Fruit fly (Drosophila melanogaster) whole organism, embryonic: ENCODE data around the gene CG7294.
A peak's percentile ranks its signal among the peaks of the same experiment; 100 is the strongest.

Experiments
- B-H1 ChIP-seq: fragments of 200-800 bp; sonication (Bioruptor generic); IDR thresholded peaks from 3 replicates; pipeline ENCODE4 v1.3.6; 2022; ENCODE audit warnings: missing biosample characterization, missing genetic modification characterization
- Bgb ChIP-seq: fragments of 200-800 bp; sonication (Bioruptor generic); IDR thresholded peaks from 2 replicates; pipeline ENCODE4 v1.3.6; 2022; ENCODE audit warnings: missing biosample characterization, missing genetic modification characterization; ENCODE audit not compliant: partially characterized antibody
- C15 ChIP-seq: fragments of 200-800 bp; sonication (Bioruptor generic); IDR thresholded peaks from 3 replicates; pipeline ENCODE4 v1.3.6; 2022; ENCODE audit warnings: missing biosample characterization, missing genetic modification characterization
- CG11723 ChIP-seq: fragments of 200-800 bp; sonication (Bioruptor generic); optimal IDR thresholded peaks from 2 replicates; lab custom pipeline; 2017; ENCODE audit warnings: missing biosample characterization, mild to moderate bottlenecking, missing genetic modification characterization
- CG12659 ChIP-seq: fragments of 200-800 bp; sonication (Bioruptor generic); optimal IDR thresholded peaks from 3 replicates; lab custom pipeline; 2017; ENCODE audit warnings: mild to moderate bottlenecking, missing biosample characterization, missing genetic modification reagents, missing genetic modification characterization
- CG13287 ChIP-seq: fragments of 200-800 bp; sonication (Bioruptor generic); IDR thresholded peaks from 2 replicates; pipeline ENCODE4 v1.3.6; 2022; ENCODE audit warnings: missing biosample characterization, missing genetic modification characterization; ENCODE audit not compliant: partially characterized antibody
- CG14710 ChIP-seq: fragments of 200-800 bp; sonication (Bioruptor generic); optimal IDR thresholded peaks from 3 replicates; lab custom pipeline; 2019; ENCODE audit warnings: missing biosample characterization, mild to moderate bottlenecking, missing genetic modification characterization, moderate library complexity
- CG15073 ChIP-seq: fragments of 200-800 bp; sonication (Bioruptor generic); optimal IDR thresholded peaks from 2 replicates; lab custom pipeline; 2016; ENCODE audit warnings: missing biosample characterization, missing genetic modification characterization
- CG16813 ChIP-seq: fragments of 200-800 bp; sonication (Bioruptor generic); IDR thresholded peaks from 3 replicates; pipeline ENCODE4 v1.3.6; 2022; ENCODE audit warnings: missing biosample characterization, missing genetic modification characterization; ENCODE audit not compliant: partially characterized antibody
- CG2116 ChIP-seq: fragments of 200-800 bp; sonication (Bioruptor generic); optimal IDR thresholded peaks from 3 replicates; lab custom pipeline; 2018; ENCODE audit warnings: missing biosample characterization, mild to moderate bottlenecking, missing genetic modification characterization
- CG30020 ChIP-seq: fragments of 200-800 bp; optimal IDR thresholded peaks from 2 replicates; lab custom pipeline; 2019; ENCODE audit warnings: missing biosample characterization, mild to moderate bottlenecking, missing genetic modification characterization, moderate library complexity
- CG3407 ChIP-seq: fragments of 200-800 bp; sonication (Bioruptor generic); optimal IDR thresholded peaks from 2 replicates; lab custom pipeline; 2018; ENCODE audit warnings: missing biosample characterization, mild to moderate bottlenecking, missing genetic modification characterization
- CG4424 ChIP-seq: fragments of 200-800 bp; sonication (Bioruptor generic); optimal IDR thresholded peaks from 3 replicates; lab custom pipeline; 2016; ENCODE audit warnings: missing biosample characterization, missing genetic modification characterization
- CG7271 ChIP-seq: fragments of 200-800 bp; sonication (Bioruptor generic); optimal IDR thresholded peaks from 2 replicates; lab custom pipeline; 2018; ENCODE audit warnings: missing biosample characterization, mild to moderate bottlenecking, missing genetic modification characterization, moderate library complexity
- Dll ChIP-seq: fragments of 200-800 bp; sonication (Bioruptor generic); IDR thresholded peaks from 4 replicates; pipeline ENCODE4 v1.3.6; 2022; ENCODE audit warnings: missing biosample characterization, missing genetic modification characterization; ENCODE audit not compliant: partially characterized antibody
- E2f2 ChIP-seq: fragments of 200-800 bp; sonication (Bioruptor generic); IDR thresholded peaks from 2 replicates; pipeline ENCODE4 v1.3.6; 2022; ENCODE audit warnings: missing biosample characterization, missing genetic modification characterization
- ERR ChIP-seq: fragments of 200-800 bp; sonication (Bioruptor generic); optimal IDR thresholded peaks from 2 replicates; lab custom pipeline; 2016; ENCODE audit warnings: missing biosample characterization, missing genetic modification characterization
- Ets97D ChIP-seq: fragments of 200-800 bp; sonication (Bioruptor generic); optimal IDR thresholded peaks from 3 replicates; lab custom pipeline; 2016; ENCODE audit warnings: missing biosample characterization, missing genetic modification characterization
- H2.0 ChIP-seq: fragments of 200-800 bp; sonication (Bioruptor generic); IDR thresholded peaks from 2 replicates; pipeline ENCODE4 v1.3.6; 2022; ENCODE audit warnings: missing biosample characterization, missing genetic modification characterization
- HLH4C ChIP-seq: fragments of 200-800 bp; sonication (Bioruptor generic); IDR thresholded peaks from 3 replicates; pipeline ENCODE4 v1.3.6; 2022; ENCODE audit warnings: missing biosample characterization, missing genetic modification characterization; ENCODE audit not compliant: partially characterized antibody
- HLHmδ ChIP-seq: fragments of 200-800 bp; sonication (Bioruptor generic); optimal IDR thresholded peaks from 2 replicates; lab custom pipeline; 2018; ENCODE audit warnings: missing biosample characterization, mild to moderate bottlenecking, missing genetic modification characterization, moderate library complexity
- Hr78 ChIP-seq, 2 experiments: fragments of 200-800 bp in 1 of 2; fragments of >200 bp in 1 of 2; sonication (Bioruptor generic) in 1 of 2; optimal IDR thresholded peaks; 2 replicates each; lab custom pipeline; 2017 to 2019; ENCODE audit warnings: missing biosample characterization in 2 of 2, missing genetic modification characterization in 2 of 2, mild to moderate bottlenecking in 1 of 2, moderate library complexity in 1 of 2
- Hsf ChIP-seq: fragments of 200-800 bp; sonication (Bioruptor generic); optimal IDR thresholded peaks from 3 replicates; lab custom pipeline; 2016; ENCODE audit warnings: missing biosample characterization, missing genetic modification characterization
- MBD-R2 ChIP-seq: fragments of 200-800 bp; sonication (Bioruptor generic); IDR thresholded peaks from 2 replicates; pipeline ENCODE4 v1.3.6; 2022; ENCODE audit warnings: missing biosample characterization, missing genetic modification characterization
- Myb ChIP-seq: fragments of 200-800 bp; sonication (Bioruptor generic); optimal IDR thresholded peaks from 2 replicates; lab custom pipeline; 2016; ENCODE audit warnings: missing biosample characterization, missing genetic modification characterization
- NC2β ChIP-seq: fragments of 200-800 bp; sonication (Bioruptor generic); optimal IDR thresholded peaks from 2 replicates; lab custom pipeline; 2016; ENCODE audit warnings: missing biosample characterization, missing genetic modification characterization
- Opbp ChIP-seq: fragments of 200-800 bp; sonication (Bioruptor generic); IDR thresholded peaks from 3 replicates; pipeline ENCODE4 v1.3.6; 2022; ENCODE audit warnings: missing biosample characterization, missing genetic modification characterization; ENCODE audit not compliant: partially characterized antibody
- Pdp1 ChIP-seq, 2 experiments: fragments of 200-800 bp; sonication (Bioruptor generic); optimal IDR thresholded peaks; 3 replicates each; lab custom pipeline; 2016; ENCODE audit warnings: missing biosample characterization in 2 of 2, missing genetic modification characterization in 2 of 2, mild to moderate bottlenecking in 1 of 2, moderate library complexity in 1 of 2
- Spps ChIP-seq: fragments of 200-800 bp; sonication (Bioruptor generic); optimal IDR thresholded peaks from 2 replicates; lab custom pipeline; 2018; ENCODE audit warnings: missing biosample characterization, mild to moderate bottlenecking, missing genetic modification characterization
- YL-1 ChIP-seq: fragments of 200-800 bp; sonication (Bioruptor generic); optimal IDR thresholded peaks from 3 replicates; lab custom pipeline; 2017; ENCODE audit warnings: missing biosample characterization, mild to moderate bottlenecking, missing genetic modification characterization
- amos ChIP-seq: fragments of 200-800 bp; sonication (Bioruptor generic); IDR thresholded peaks from 2 replicates; pipeline ENCODE4 v1.3.6; 2022; ENCODE audit warnings: missing biosample characterization, missing genetic modification characterization; ENCODE audit not compliant: partially characterized antibody
- corto ChIP-seq: fragments of 200-800 bp; sonication (Bioruptor generic); optimal IDR thresholded peaks from 2 replicates; lab custom pipeline; 2016; ENCODE audit warnings: missing biosample characterization, mild to moderate bottlenecking, missing genetic modification characterization, moderate library complexity
- crp ChIP-seq, 2 experiments: fragments of 200-800 bp; sonication (Bioruptor generic); optimal IDR thresholded peaks; 2 replicates in 1 of 2; 3 replicates in 1 of 2; lab custom pipeline; 2017; ENCODE audit warnings: missing biosample characterization in 2 of 2, missing genetic modification characterization in 2 of 2, mild to moderate bottlenecking in 1 of 2, moderate library complexity in 1 of 2
- hb ChIP-seq: fragments of 200-800 bp; sonication (Bioruptor generic); IDR thresholded peaks from 3 replicates; pipeline ENCODE4 v1.3.6; 2022; ENCODE audit warnings: missing biosample characterization, missing genetic modification characterization; ENCODE audit not compliant: partially characterized antibody
- hkb ChIP-seq, 2 experiments: fragments of 200-800 bp in 1 of 2; fragments of >200 bp in 1 of 2; sonication (Bioruptor generic) in 1 of 2; IDR thresholded peaks in 1 of 2; optimal IDR thresholded peaks in 1 of 2; 2 replicates each; pipeline versions ENCODE4 v1.3.6 to Lab custom; 2017 to 2022; ENCODE audit warnings: missing biosample characterization in 1 of 2, missing genetic modification characterization in 1 of 2
- jing ChIP-seq: fragments of 200-800 bp; sonication (Bioruptor generic); optimal IDR thresholded peaks from 2 replicates; lab custom pipeline; 2018; ENCODE audit warnings: missing biosample characterization, mild to moderate bottlenecking, missing genetic modification characterization
- nmo ChIP-seq: fragments of 200-800 bp; sonication (Bioruptor generic); optimal IDR thresholded peaks from 2 replicates; lab custom pipeline; 2018; ENCODE audit warnings: missing biosample characterization, mild to moderate bottlenecking, missing genetic modification characterization, moderate library complexity
- p53 ChIP-seq: fragments of 200-800 bp; sonication (Bioruptor generic); optimal IDR thresholded peaks from 2 replicates; lab custom pipeline; 2016; ENCODE audit warnings: missing biosample characterization, missing genetic modification characterization
- pho ChIP-seq: fragments of 200-800 bp; sonication (Bioruptor generic); optimal IDR thresholded peaks from 2 replicates; lab custom pipeline; 2016; ENCODE audit warnings: missing biosample characterization, missing genetic modification characterization
- pzg ChIP-seq: fragments of 200-800 bp; sonication (Bioruptor generic); optimal IDR thresholded peaks from 3 replicates; lab custom pipeline; 2018; ENCODE audit warnings: missing biosample characterization, mild to moderate bottlenecking, missing genetic modification characterization, moderate library complexity
- repo ChIP-seq: fragments of 200-800 bp; sonication (Bioruptor generic); optimal IDR thresholded peaks from 2 replicates; lab custom pipeline; 2016; ENCODE audit warnings: missing biosample characterization, missing genetic modification characterization
- sna ChIP-seq: fragments of 200-800 bp; sonication (Bioruptor generic); IDR thresholded peaks from 2 replicates; pipeline ENCODE4 v1.3.6; 2022; ENCODE audit warnings: missing biosample characterization, missing genetic modification characterization; ENCODE audit not compliant: partially characterized antibody
- so ChIP-seq: fragments of 200-800 bp; sonication (Bioruptor generic); IDR thresholded peaks from 3 replicates; pipeline ENCODE4 v1.3.6; 2022; ENCODE audit warnings: missing biosample characterization, missing genetic modification characterization
- stc ChIP-seq: fragments of 200-800 bp; sonication (Bioruptor generic); IDR thresholded peaks from 2 replicates; pipeline ENCODE4 v1.3.6; 2022; ENCODE audit warnings: missing biosample characterization, missing genetic modification characterization
- stwl ChIP-seq: fragments of 200-800 bp; sonication (Bioruptor generic); optimal IDR thresholded peaks from 3 replicates; lab custom pipeline; 2018; ENCODE audit warnings: missing biosample characterization, mild to moderate bottlenecking, missing genetic modification characterization, moderate library complexity
- unc-4 ChIP-seq: fragments of 200-800 bp; sonication (Bioruptor generic); IDR thresholded peaks from 2 replicates; pipeline ENCODE4 v1.3.6; 2022; ENCODE audit warnings: missing biosample characterization, missing genetic modification characterization; ENCODE audit not compliant: partially characterized antibody
- wek ChIP-seq: fragments of 200-800 bp; sonication (Bioruptor generic); optimal IDR thresholded peaks from 3 replicates; lab custom pipeline; 2018; ENCODE audit warnings: missing biosample characterization, mild to moderate bottlenecking, missing genetic modification characterization, moderate library complexity
- zen2 ChIP-seq: fragments of 200-800 bp; sonication (Bioruptor generic); IDR thresholded peaks from 3 replicates; pipeline ENCODE4 v1.3.6; 2022; ENCODE audit warnings: missing biosample characterization, missing genetic modification characterization; ENCODE audit not compliant: partially characterized antibody

The CG7294 gene

DNA sequence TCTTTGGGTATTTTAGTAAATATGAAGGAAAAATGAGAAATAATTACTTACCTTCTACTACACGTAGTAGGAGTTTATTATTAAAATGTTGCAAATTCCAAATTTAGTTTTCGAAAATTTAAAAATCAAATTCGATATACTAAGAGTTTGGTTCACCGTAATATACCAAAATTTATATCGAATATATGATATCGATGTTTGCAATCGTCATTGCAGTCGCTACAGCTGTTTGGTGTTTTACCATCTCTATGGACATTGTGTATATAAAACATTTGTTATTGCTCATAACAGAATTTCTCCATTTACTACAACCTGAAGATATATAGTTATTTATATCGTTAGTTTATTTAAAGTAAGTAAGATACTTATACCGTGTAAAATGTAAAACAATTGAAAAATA lies 39.7 kb upstream of the CG7294 start, which contains the start of gene CG6443 (continued):
- peak; percentile 40; the same call in 1 of the 2 replicates for TF ChIP-seq MBD-R2 (GFP tag; lab: Robert Waterston, UW)
- peak; percentile 84 for TF ChIP-seq unc-4 (GFP tag; lab: Robert Waterston, UW)
- TF ChIP-seq CG11723 (GFP tag; lab: Kevin White, UChicago) = no peak
- TF ChIP-seq YL-1 (GFP tag; lab: Kevin White, UChicago) = peak; percentile 3
- peak; percentile 58 for TF ChIP-seq Myb (GFP tag; lab: Kevin White, UChicago)
- no peak for TF ChIP-seq pho (GFP tag; lab: Kevin White, UChicago)
- TF ChIP-seq CG7271 (tag; lab: Kevin White, UChicago) = no peak
- peak; percentile 73 for TF ChIP-seq CG2116
- no peak for TF ChIP-seq CG4424 (GFP tag; lab: Kevin White, UChicago)
- no peak for TF ChIP-seq corto (GFP tag; lab: Kevin White, UChicago)
- TF ChIP-seq Pdp1 (GFP tag; optimal IDR thresholded peaks at IDR 0.05; lab: Kevin White, UChicago) = peak in 1 of 2 experiments; percentile 12
- peak; percentile 88 for TF ChIP-seq sna
- TF ChIP-seq CG13287 = peak; percentile 90
- TF ChIP-seq Spps = no peak
- TF ChIP-seq ERR = no peak
- TF ChIP-seq E2f2 (GFP tag; lab: Robert Waterston, UW) = peak; percentile 89
- peak; percentile 75 for TF ChIP-seq Bgb
- TF ChIP-seq Hsf (GFP tag; lab: Kevin White, UChicago) = no peak
- 0 out of 3 replicates have a peak, but pooled peaks have one; percentile 20 for TF ChIP-seq hb (GFP tag; lab: Robert Waterston, UW)
- TF ChIP-seq pzg (GFP tag; lab: Kevin White, UChicago) = peak; percentile 73
- peak; percentile 89 for TF ChIP-seq Dll
- peak; percentile 74 for TF ChIP-seq CG16813 (GFP tag; lab: Robert Waterston, UW)
- TF ChIP-seq nmo = peak; percentile 37
- no peak for TF ChIP-seq p53
- no peak for TF ChIP-seq so
- no peak for TF ChIP-seq C15
- no peak for TF ChIP-seq repo (GFP tag; lab: Kevin White, UChicago)
- TF ChIP-seq B-H1 = no peak
- peak; percentile 89 for TF ChIP-seq stwl (tag; lab: Kevin White, UChicago)
- TF ChIP-seq HLHmδ (GFP tag; lab: Kevin White, UChicago) = no peak
- TF ChIP-seq CG3407 = no peak
- peak; percentile 38 for TF ChIP-seq CG30020 (tag; lab: Kevin White, UChicago)
- TF ChIP-seq Hr78 (GFP tag; optimal IDR thresholded peaks at IDR 0.05; lab: Kevin White, UChicago) = no peak
- TF ChIP-seq amos (GFP tag; lab: Robert Waterston, UW) = peak; percentile 81
- no peak for TF ChIP-seq stc (GFP tag; lab: Robert Waterston, UW)
- no peak for TF ChIP-seq H2.0
- TF ChIP-seq HLH4C (GFP tag; lab: Robert Waterston, UW) = peak; percentile 65
- TF ChIP-seq jing (GFP tag; lab: Kevin White, UChicago) = no peak
- TF ChIP-seq CG12659 = peak; percentile 56
- no peak for TF ChIP-seq CG15073
- peak; percentile 31 for TF ChIP-seq Ets97D
- peak; percentile 19 for TF ChIP-seq CG14710
- no peak for TF ChIP-seq wek (GFP tag; lab: Kevin White, UChicago)
- TF ChIP-seq zen2 (GFP tag; lab: Robert Waterston, UW) = peak; percentile 8; the same call in 1 of the 3 replicates
- TF ChIP-seq Opbp = peak; percentile 75; the same call in 2 of the 3 replicates
- TF ChIP-seq NC2β (GFP tag; lab: Kevin White, UChicago) = no peak
- TF ChIP-seq crp (GFP tag; optimal IDR thresholded peaks at IDR 0.05; lab: Kevin White, UChicago) = peak; percentile 67 to 91
- TF ChIP-seq hkb (optimal IDR thresholded peaks at IDR 0.05; lab: Kevin White, UChicago) = no peak
- TF ChIP-seq hkb (GFP tag; IDR thresholded peaks at IDR 0.05; lab: Robert Waterston, UW) = no peak
